Worm (Caenorhabditis elegans) whole organism, mixed stage, embryonic: ENCODE results near the gene crt-1.

Experiments used
- M03D4.4 ChIP-seq: sonication (generic microtip); optimal IDR thresholded peaks from 2 replicates; lab custom pipeline; 2017; ENCODE audit warnings: mild to moderate bottlenecking, missing genetic modification characterization, missing compliant biosample characterization
- bed-3 ChIP-seq: fragments of 200-800 bp; sonication (Bioruptor generic); optimal IDR thresholded peaks from 3 replicates; lab custom pipeline; 2018; ENCODE audit warnings: mild to moderate bottlenecking, missing genetic modification characterization, moderate library complexity, missing compliant biosample characterization
- blmp-1 ChIP-seq: fragments of 150-350 bp; optimal IDR thresholded peaks from 2 replicates; lab custom pipeline; 2014; ENCODE audit warnings: missing biosample characterization, missing genetic modification characterization
- ceh-83 ChIP-seq: fragments of 200-800 bp; sonication (Bioruptor generic); optimal IDR thresholded peaks from 2 replicates; lab custom pipeline; 2018; ENCODE audit warnings: mild to moderate bottlenecking, missing genetic modification characterization, missing compliant biosample characterization
- ces-1 ChIP-seq: fragments of 150-350 bp; optimal IDR thresholded peaks from 2 replicates; lab custom pipeline; 2014; ENCODE audit warnings: missing biosample characterization, missing genetic modification reagents, missing genetic modification characterization
- cnd-1 ChIP-seq: fragments of 200-800 bp; sonication (Bioruptor generic); optimal IDR thresholded peaks from 2 replicates; lab custom pipeline; 2018; ENCODE audit warnings: mild to moderate bottlenecking, missing genetic modification characterization, missing compliant biosample characterization
- drap-1 ChIP-seq: fragments of 200-800 bp; sonication (Bioruptor generic); optimal IDR thresholded peaks from 3 replicates; lab custom pipeline; 2018; ENCODE audit warnings: mild to moderate bottlenecking, missing genetic modification characterization, missing compliant biosample characterization
- elt-1 ChIP-seq: sonication (generic microtip); optimal IDR thresholded peaks from 2 replicates; lab custom pipeline; 2017; ENCODE audit warnings: missing genetic modification characterization, mild to moderate bottlenecking, missing compliant biosample characterization, antibody characterized with exemption, moderate library complexity, borderline replicate concordance; ENCODE audit not compliant: insufficient read depth
- ham-2 ChIP-seq: fragments of 200-800 bp; sonication (Bioruptor generic); optimal IDR thresholded peaks from 2 replicates; lab custom pipeline; 2018; ENCODE audit warnings: mild to moderate bottlenecking, missing genetic modification characterization, missing compliant biosample characterization
- hlh-1 ChIP-seq: fragments of 150-350 bp; optimal IDR thresholded peaks from 2 replicates; lab custom pipeline; 2014; ENCODE audit warnings: missing biosample characterization, missing genetic modification reagents, missing genetic modification characterization
- lin-13 ChIP-seq: fragments of 150-350 bp; optimal IDR thresholded peaks from 2 replicates; lab custom pipeline; 2014; ENCODE audit warnings: missing biosample characterization, missing genetic modification characterization
- lin-32 ChIP-seq: fragments of 200-800 bp; sonication (Bioruptor generic); optimal IDR thresholded peaks from 2 replicates; lab custom pipeline; 2018; ENCODE audit warnings: mild to moderate bottlenecking, missing genetic modification characterization, missing compliant biosample characterization
- lsy-2 ChIP-seq: fragments of 150-350 bp; optimal IDR thresholded peaks from 2 replicates; lab custom pipeline; 2014; ENCODE audit warnings: missing biosample characterization, missing genetic modification characterization
- mab-5 ChIP-seq: fragments of 150-350 bp; optimal IDR thresholded peaks from 2 replicates; lab custom pipeline; 2014; ENCODE audit warnings: missing biosample characterization, missing genetic modification characterization
- mep-1 ChIP-seq: fragments of 150-350 bp; optimal IDR thresholded peaks from 2 replicates; lab custom pipeline; 2017; ENCODE audit warnings: missing biosample characterization, missing genetic modification reagents, missing genetic modification characterization, inconsistent platforms
- mls-2 ChIP-seq: sonication (generic microtip); optimal IDR thresholded peaks from 2 replicates; lab custom pipeline; 2016; ENCODE audit warnings: mild to moderate bottlenecking, missing genetic modification characterization, moderate library complexity, missing compliant biosample characterization
- nhr-12 ChIP-seq: fragments of 150-350 bp; optimal IDR thresholded peaks from 2 replicates; lab custom pipeline; 2014; ENCODE audit warnings: missing biosample characterization, missing genetic modification characterization
- nhr-237 ChIP-seq: fragments of 150-350 bp; optimal IDR thresholded peaks from 2 replicates; lab custom pipeline; 2014; ENCODE audit warnings: missing biosample characterization, missing genetic modification characterization
- nhr-28 ChIP-seq: fragments of 150-350 bp; optimal IDR thresholded peaks from 2 replicates; lab custom pipeline; 2014; ENCODE audit warnings: missing biosample characterization, missing genetic modification characterization
- nhr-76 ChIP-seq: sonication (generic microtip); optimal IDR thresholded peaks from 2 replicates; lab custom pipeline; 2017; ENCODE audit warnings: missing biosample characterization, missing genetic modification characterization
- pha-4 ChIP-seq: fragments of 150-350 bp; optimal IDR thresholded peaks from 2 replicates; lab custom pipeline; 2018; ENCODE audit warnings: missing biosample characterization, missing genetic modification reagents, missing genetic modification characterization
- sem-2 ChIP-seq: fragments of 200-800 bp; sonication (Bioruptor generic); optimal IDR thresholded peaks from 2 replicates; lab custom pipeline; 2018; ENCODE audit warnings: mild to moderate bottlenecking, missing genetic modification characterization, missing compliant biosample characterization
- snpc-4 ChIP-seq: fragments of 150-350 bp; optimal IDR thresholded peaks from 2 replicates; lab custom pipeline; 2014; ENCODE audit warnings: missing biosample characterization, missing genetic modification characterization
- sptf-1 ChIP-seq: sonication (generic microtip); optimal IDR thresholded peaks from 2 replicates; lab custom pipeline; 2017; ENCODE audit warnings: mild to moderate bottlenecking, missing genetic modification characterization, moderate library complexity, missing compliant biosample characterization
- tbx-8 ChIP-seq: fragments of 200-800 bp; sonication (Bioruptor generic); optimal IDR thresholded peaks from 2 replicates; lab custom pipeline; 2018; ENCODE audit warnings: mild to moderate bottlenecking, missing genetic modification characterization, moderate library complexity, missing compliant biosample characterization
- unc-120 ChIP-seq: sonication (generic microtip); optimal IDR thresholded peaks from 2 replicates; lab custom pipeline; 2017; ENCODE audit warnings: missing genetic modification characterization, missing compliant biosample characterization; ENCODE audit not compliant: poor library complexity, severe bottlenecking
- unc-39 ChIP-seq: fragments of 150-350 bp; optimal IDR thresholded peaks from 2 replicates; lab custom pipeline; 2014; ENCODE audit warnings: missing biosample characterization, missing genetic modification characterization
- unc-62 ChIP-seq: fragments of 150-350 bp; optimal IDR thresholded peaks from 2 replicates; lab custom pipeline; 2014; ENCODE audit warnings: missing biosample characterization, missing genetic modification reagents, missing genetic modification characterization
- ztf-11 ChIP-seq: fragments of 150-350 bp; optimal IDR thresholded peaks from 2 replicates; lab custom pipeline; 2014; ENCODE audit warnings: missing biosample characterization, missing genetic modification characterization

crt-1 gene

DNA sequence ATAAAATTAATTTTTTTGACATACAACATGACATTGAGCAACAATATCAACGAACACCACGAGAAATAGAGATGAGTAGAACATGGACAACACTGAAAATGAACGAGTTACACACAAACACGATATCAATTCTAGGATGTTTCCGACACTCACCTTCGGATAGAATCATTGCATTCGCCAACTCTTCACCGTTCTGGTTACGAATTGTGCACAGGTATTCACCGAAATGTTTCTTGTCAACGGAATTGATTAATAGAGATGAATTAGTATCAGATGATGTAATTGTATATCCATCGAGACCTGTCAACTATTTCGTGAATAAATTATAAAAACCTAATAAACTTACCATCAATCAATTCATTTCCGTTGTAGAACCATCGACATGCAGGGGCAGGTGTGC, 21.3 kb upstream of the crt-1 start:
- TF ChIP-seq ceh-83 (GFP tag; lab: Kevin White, UChicago), result no peak
- no peak for TF ChIP-seq tbx-8 (GFP tag; lab: Kevin White, UChicago)
- TF ChIP-seq sptf-1, result no peak
- no peak for TF ChIP-seq lin-32 (GFP tag; lab: Kevin White, UChicago)

DNA sequence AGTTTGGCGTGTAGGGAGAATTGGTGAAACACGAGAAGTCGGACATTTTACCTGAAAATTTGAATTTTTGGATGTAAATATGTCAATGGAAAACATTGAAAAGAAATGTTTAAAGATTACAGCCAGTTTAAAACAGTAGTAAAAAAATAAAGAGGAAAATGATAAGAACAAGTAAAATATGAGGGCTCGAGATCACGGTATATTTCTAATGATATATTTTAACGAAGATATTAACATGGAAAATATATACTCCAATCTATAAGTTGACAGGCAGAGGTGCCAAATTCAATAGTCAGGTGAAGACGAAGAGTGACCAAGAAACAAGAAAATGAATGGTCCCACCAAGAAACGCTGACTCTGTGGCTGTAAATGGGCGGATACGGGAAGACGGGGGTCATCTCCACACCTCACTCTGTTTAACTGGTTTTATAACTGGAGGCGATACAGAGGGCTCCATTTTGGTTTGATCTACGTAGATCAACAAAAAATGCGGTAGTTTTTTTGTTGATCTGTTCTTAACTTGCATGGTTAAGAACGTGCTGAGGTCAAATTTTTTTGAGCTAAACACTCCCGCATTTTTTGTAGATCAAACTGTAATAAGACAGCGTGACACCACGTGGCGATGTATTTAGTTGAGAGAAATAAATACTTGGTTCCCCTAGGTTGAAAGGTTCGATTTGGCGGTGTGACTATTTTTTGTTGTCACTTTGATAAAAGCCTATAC, 20.0 kb upstream of the crt-1 start, which contains the start of gene ceh-49:
Gene ceh-49, minus strand, starts transcription at position 51 of the 724 bp plus-strand sequence.
- TF ChIP-seq nhr-76 (tag; lab: Kevin White, UChicago) (no peak), lin-13 (tag; lab: Kevin White, UChicago) (no peak), elt-1 (tag; lab: Kevin White, UChicago) (no peak)

DNA sequence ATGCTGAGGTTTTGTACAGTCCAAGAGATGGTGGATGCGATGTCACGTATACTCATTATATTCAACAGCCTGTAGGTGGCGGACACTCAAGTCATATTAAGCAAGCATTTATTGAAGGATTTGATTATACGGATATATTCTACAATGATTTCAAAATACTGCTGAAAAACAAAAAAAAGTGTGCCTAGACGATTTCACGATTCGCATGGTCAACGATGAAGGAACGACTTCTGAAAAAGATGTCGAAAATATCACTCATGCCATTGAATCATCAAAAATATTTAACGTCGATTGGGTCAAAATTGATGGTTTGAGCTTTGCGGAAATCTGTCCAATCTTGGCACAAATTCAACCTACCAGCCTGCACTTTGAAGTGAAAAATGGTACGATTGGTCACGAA, 16.7 kb upstream of the crt-1 start:
- no peak for TF ChIP-seq lsy-2
- TF ChIP-seq unc-39 (tag; lab: Kevin White, UChicago), result no peak
- no peak for TF ChIP-seq ham-2
- no peak for TF ChIP-seq nhr-28
- TF ChIP-seq nhr-237 (tag; lab: Kevin White, UChicago), result no peak
- TF ChIP-seq unc-62, result no peak
- no peak for TF ChIP-seq sem-2 (GFP tag; lab: Kevin White, UChicago)
- no peak for TF ChIP-seq nhr-76 (tag; lab: Kevin White, UChicago)
- no peak for TF ChIP-seq mab-5 (tag; lab: Kevin White, UChicago)
- no peak for TF ChIP-seq ces-1
- no peak for TF ChIP-seq ceh-83 (GFP tag; lab: Kevin White, UChicago)
- no peak for TF ChIP-seq elt-1 (tag; lab: Kevin White, UChicago)
- no peak for TF ChIP-seq lin-32 (GFP tag; lab: Kevin White, UChicago)
- no peak for TF ChIP-seq snpc-4 (tag; lab: Kevin White, UChicago)
- TF ChIP-seq ztf-11 (tag; lab: Kevin White, UChicago), result no peak
- TF ChIP-seq tbx-8 (GFP tag; lab: Kevin White, UChicago), result no peak
- no peak for TF ChIP-seq blmp-1 (tag; lab: Kevin White, UChicago)
- TF ChIP-seq mls-2, result no peak

DNA sequence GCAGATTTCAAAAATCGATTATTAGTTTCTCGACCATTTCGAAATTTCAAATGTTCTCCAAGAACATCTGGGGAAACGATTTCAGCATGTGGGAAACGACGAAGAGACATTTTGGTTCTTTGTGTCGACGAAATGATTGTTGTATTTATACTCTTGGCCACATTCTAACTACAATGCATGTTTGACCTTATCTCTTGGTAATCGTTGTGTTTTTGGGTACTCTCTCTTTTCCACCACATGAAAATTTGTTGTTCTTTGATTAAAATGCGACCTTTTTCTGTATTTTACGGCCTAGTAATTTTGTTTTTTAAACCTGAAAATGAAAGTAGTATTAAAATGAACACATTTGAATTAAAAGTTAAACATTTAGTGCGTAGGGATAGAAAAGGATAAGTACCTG, 12.5 kb upstream of the crt-1 start, which contains the start of gene F17A9.5:
Gene F17A9.5, minus strand, starts transcription at position 175 of the 400 bp plus-strand sequence.
- no peak for TF ChIP-seq M03D4.4 (tag; lab: Kevin White, UChicago)
- TF ChIP-seq nhr-237 (tag; lab: Kevin White, UChicago), result no peak
- no peak for TF ChIP-seq cnd-1
- no peak for TF ChIP-seq unc-120 (tag; lab: Kevin White, UChicago)
- TF ChIP-seq nhr-12 (tag; lab: Kevin White, UChicago), result no peak
- TF ChIP-seq mep-1, result no peak
- no peak for TF ChIP-seq hlh-1 (tag; lab: Kevin White, UChicago)
- no peak for TF ChIP-seq lin-13 (tag; lab: Kevin White, UChicago)
- TF ChIP-seq drap-1 (GFP tag; lab: Kevin White, UChicago), result no peak
- no peak for TF ChIP-seq nhr-28
- TF ChIP-seq bed-3, result no peak
- no peak for TF ChIP-seq unc-39 (tag; lab: Kevin White, UChicago)

DNA sequence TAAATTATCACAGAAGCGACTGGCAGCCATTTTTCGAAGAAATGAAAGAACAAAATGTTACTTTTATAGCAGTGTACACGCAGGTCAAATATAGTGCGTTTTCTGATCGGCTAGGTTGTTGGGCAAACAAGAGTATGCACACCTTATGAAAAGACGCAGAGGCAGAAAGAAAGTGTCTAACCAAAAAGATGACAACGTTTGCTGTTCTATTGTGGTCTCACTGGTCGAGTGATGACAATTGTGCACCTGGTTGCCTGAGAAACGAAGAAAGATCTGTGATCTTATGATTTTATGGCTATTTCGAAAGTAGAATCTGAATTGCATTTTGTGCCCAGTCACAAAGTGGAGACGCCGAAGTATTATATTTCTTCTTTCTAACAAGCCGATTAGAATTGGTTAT, 10.2 kb upstream of the crt-1 start, which contains the start of gene F17A9.4:
Gene F17A9.4, minus strand, starts transcription at position 97 of the 400 bp plus-strand sequence.
- TF ChIP-seq cnd-1 (no peak), sptf-1 (no peak), pha-4 (tag; lab: Kevin White, UChicago) (peak; percentile 9), mep-1 (no peak)

DNA sequence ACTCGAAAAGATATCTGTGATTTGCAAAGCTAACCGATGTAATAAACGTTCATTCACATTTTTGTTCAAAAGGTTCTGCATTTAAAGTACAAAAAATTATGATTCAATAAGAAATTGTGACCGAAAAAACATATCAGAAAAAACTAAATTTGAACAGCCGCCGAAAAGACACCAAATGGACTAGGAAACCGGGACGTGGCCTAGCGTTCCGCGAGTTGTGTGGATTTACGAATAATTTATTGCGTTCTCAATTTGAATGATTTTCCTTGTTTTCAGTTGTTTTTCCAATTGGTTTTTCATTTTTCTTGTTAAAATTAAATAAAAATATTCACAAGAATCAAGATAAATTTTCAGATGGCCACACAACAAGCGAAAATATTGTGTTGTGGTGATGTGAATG, 7.1 kb upstream of the crt-1 start, which contains the start of gene cwf-19L1:
Gene cwf-19L1, plus strand, starts transcription at position 355 of the 400 bp plus-strand sequence.
- TF ChIP-seq hlh-1 (tag; lab: Kevin White, UChicago), result no peak
- TF ChIP-seq nhr-28, result no peak
- TF ChIP-seq lsy-2, result peak; percentile 37
- TF ChIP-seq pha-4 (tag; lab: Kevin White, UChicago), result no peak
- TF ChIP-seq ham-2, result no peak
- no peak for TF ChIP-seq ceh-83 (GFP tag; lab: Kevin White, UChicago)
- peak; percentile 30 for TF ChIP-seq sptf-1
- TF ChIP-seq mab-5 (tag; lab: Kevin White, UChicago), result no peak
- peak; percentile 29 for TF ChIP-seq ces-1
- no peak for TF ChIP-seq lin-32 (GFP tag; lab: Kevin White, UChicago)
- TF ChIP-seq, all 35 proteins: peak for 3
